Fruit fly (Drosophila melanogaster): ENCODE results near the gene mid.

- TF ChIP-seq vri (GFP tag; optimal IDR thresholded peaks at IDR 0.05) (no peak), Gug (GFP tag; IDR thresholded peaks at IDR 0.05) (0 out of 2 replicates have a peak, but pooled peaks have one; percentile 16), cyc (GFP tag; optimal IDR thresholded peaks at IDR 0.05) (peak; percentile 2), CG8632 (GFP tag; optimal IDR thresholded peaks at IDR 0.05) (peak; percentile 52), eg (GFP tag; IDR thresholded peaks at IDR 0.05) (no peak), CG6276 (GFP tag; optimal IDR thresholded peaks at IDR 0.05) (peak; percentile 8), dac (GFP tag; optimal IDR thresholded peaks at IDR 0.05) (no peak), CG11762 (GFP tag; optimal IDR thresholded peaks at IDR 0.05; ENCODE audit: insufficient read depth) (no peak), CG3919 (GFP tag; optimal IDR thresholded peaks at IDR 0.05) (peak; percentile 50), net (GFP tag; optimal IDR thresholded peaks at IDR 0.05) (peak; percentile 25), CG11902 (GFP tag; optimal IDR thresholded peaks at IDR 0.05) (no peak), CG8119 (GFP tag; IDR thresholded peaks at IDR 0.05) (peak; percentile 64), OdsH (GFP tag; optimal IDR thresholded peaks at IDR 0.05) (peak; percentile 29), CG8319 (GFP tag; optimal IDR thresholded peaks at IDR 0.05) (peak; percentile 12)
These were observed 27.1 kb upstream of the mid start for dm6 chr2L:5434298-5434697.

Data from whole organism, prepupa.